Fruit fly (Drosophila melanogaster) S2 (cell line): ENCODE results near the gene CG13008.

Experiments
- CG8478 ChIP-seq: fragments of >200 bp; optimal IDR thresholded peaks from 2 replicates; lab custom pipeline; 2018
- CTCF ChIP-seq, 2 experiments: fragments of >200 bp; optimal IDR thresholded peaks; 2 replicates each; lab custom pipeline; 2018

DNA sequence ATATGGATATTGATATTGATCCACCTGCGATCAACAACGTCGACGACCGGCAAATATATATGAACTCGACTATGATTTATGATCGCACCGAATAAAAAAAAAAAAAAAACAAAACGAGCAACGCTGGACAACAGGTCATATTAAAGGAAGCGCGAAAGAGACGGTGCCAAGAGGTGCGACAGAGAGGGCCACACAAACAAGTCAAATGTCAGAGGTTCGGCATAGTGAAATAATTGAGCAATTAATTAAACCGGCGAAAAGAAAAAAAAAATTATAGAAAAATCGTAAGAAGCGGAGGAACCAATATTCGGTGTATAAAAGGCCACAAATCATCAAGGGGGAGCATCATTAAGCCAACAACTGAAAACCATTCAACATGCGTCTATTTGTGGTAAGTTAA is 31.4 kb downstream of the CG13008 start, which contains the start of gene Twdlalpha:
- TF ChIP-seq CTCF (optimal IDR thresholded peaks at IDR 0.05; lab: Kevin White, UChicago) (no peak), CG8478 (lab: Kevin White, UChicago) (no peak)
